Worm (Caenorhabditis elegans) whole organism, L3 larva: Measurements from ENCODE around the gene ucp-4.

ENCODE experiments used
- R02D3.7 ChIP-seq: fragments of 150-350 bp; optimal IDR thresholded peaks from 2 replicates; lab custom pipeline; 2014; ENCODE audit warnings: missing biosample characterization, missing genetic modification characterization
- ZK546.5 ChIP-seq: sonication (generic microtip); optimal IDR thresholded peaks from 2 replicates; lab custom pipeline; 2017; ENCODE audit warnings: missing biosample characterization, missing genetic modification characterization
- aly-2 ChIP-seq: fragments of 150-350 bp; optimal IDR thresholded peaks from 2 replicates; lab custom pipeline; 2014; ENCODE audit warnings: missing biosample characterization, missing genetic modification characterization
- ama-1 ChIP-seq: fragments of 150-350 bp; optimal IDR thresholded peaks from 2 replicates; lab custom pipeline; 2018
- ceh-16 ChIP-seq: sonication (generic microtip); optimal IDR thresholded peaks from 2 replicates; lab custom pipeline; 2017; ENCODE audit warnings: missing biosample characterization, missing genetic modification characterization
- daf-12 ChIP-seq: fragments of 150-350 bp; optimal IDR thresholded peaks from 2 replicates; lab custom pipeline; 2014; ENCODE audit warnings: missing biosample characterization, missing genetic modification reagents, missing genetic modification characterization
- egl-27 ChIP-seq: sonication (generic microtip); optimal IDR thresholded peaks from 4 replicates; lab custom pipeline; 2017; ENCODE audit warnings: missing biosample characterization, missing genetic modification reagents, missing genetic modification characterization
- egl-5 ChIP-seq: fragments of 150-350 bp; optimal IDR thresholded peaks from 2 replicates; lab custom pipeline; 2017; ENCODE audit warnings: missing biosample characterization, missing genetic modification reagents, missing genetic modification characterization, inconsistent platforms
- elt-2 ChIP-seq: sonication (generic microtip); optimal IDR thresholded peaks from 2 replicates; lab custom pipeline; 2016; ENCODE audit warnings: missing genetic modification reagents, mild to moderate bottlenecking, missing genetic modification characterization, missing compliant biosample characterization
- eor-1 ChIP-seq, 2 experiments: fragments of 150-350 bp; optimal IDR thresholded peaks; 2 replicates each; lab custom pipeline; 2014 to 2018; ENCODE audit warnings: missing biosample characterization in 2 of 2, missing genetic modification characterization in 2 of 2
- fkh-10 ChIP-seq: sonication (generic microtip); optimal IDR thresholded peaks from 2 replicates; lab custom pipeline; 2017; ENCODE audit warnings: missing biosample characterization, missing genetic modification reagents, missing genetic modification characterization
- fos-1 ChIP-seq: fragments of 150-350 bp; optimal IDR thresholded peaks from 2 replicates; lab custom pipeline; 2014; ENCODE audit warnings: missing biosample characterization, missing genetic modification characterization
- hmg-11 ChIP-seq: sonication (generic microtip); optimal IDR thresholded peaks from 2 replicates; lab custom pipeline; 2016; ENCODE audit warnings: missing genetic modification characterization, missing compliant biosample characterization
- jun-1 ChIP-seq: fragments of 150-350 bp; optimal IDR thresholded peaks from 2 replicates; lab custom pipeline; 2014; ENCODE audit warnings: missing biosample characterization, missing genetic modification reagents, missing genetic modification characterization
- lin-15B ChIP-seq: fragments of 150-350 bp; optimal IDR thresholded peaks from 2 replicates; lab custom pipeline; 2014; ENCODE audit warnings: missing biosample characterization, missing genetic modification characterization
- lin-39 ChIP-seq: fragments of 150-350 bp; optimal IDR thresholded peaks from 2 replicates; lab custom pipeline; 2018; ENCODE audit warnings: missing biosample characterization, missing genetic modification reagents, missing genetic modification characterization
- lsy-12 ChIP-seq: sonication (generic microtip); optimal IDR thresholded peaks from 2 replicates; lab custom pipeline; 2016; ENCODE audit warnings: mild to moderate bottlenecking, missing genetic modification characterization, missing compliant biosample characterization
- mml-1 ChIP-seq: fragments of 150-350 bp; sonication (generic microtip); optimal IDR thresholded peaks from 3 replicates; lab custom pipeline; 2014; ENCODE audit warnings: missing biosample characterization, missing genetic modification characterization
- nfya-1 ChIP-seq: sonication (generic microtip); optimal IDR thresholded peaks from 2 replicates; lab custom pipeline; 2017; ENCODE audit warnings: missing genetic modification characterization, mild to moderate bottlenecking, missing compliant biosample characterization, antibody characterized with exemption, moderate library complexity; ENCODE audit not compliant: insufficient read depth
- nhr-23 ChIP-seq: fragments of 150-350 bp; optimal IDR thresholded peaks from 2 replicates; lab custom pipeline; 2014; ENCODE audit warnings: missing biosample characterization, missing genetic modification reagents, missing genetic modification characterization
- nhr-237 ChIP-seq: fragments of 150-350 bp; optimal IDR thresholded peaks from 2 replicates; lab custom pipeline; 2014; ENCODE audit warnings: missing biosample characterization, missing genetic modification characterization
- nhr-43 ChIP-seq: sonication (generic microtip); optimal IDR thresholded peaks from 2 replicates; lab custom pipeline; 2016; ENCODE audit warnings: mild to moderate bottlenecking, missing genetic modification characterization, missing compliant biosample characterization; ENCODE audit not compliant: poor library complexity, severe bottlenecking
- nhr-76 ChIP-seq: fragments of 150-350 bp; sonication (generic microtip); optimal IDR thresholded peaks from 5 replicates; lab custom pipeline; 2014; ENCODE audit warnings: missing biosample characterization, missing genetic modification characterization
- nhr-77 ChIP-seq: fragments of 150-350 bp; optimal IDR thresholded peaks from 2 replicates; lab custom pipeline; 2014; ENCODE audit warnings: missing biosample characterization, missing genetic modification characterization
- pha-4 ChIP-seq: fragments of 150-350 bp; optimal IDR thresholded peaks from 2 replicates; lab custom pipeline; 2014; ENCODE audit warnings: missing biosample characterization, missing genetic modification reagents, missing genetic modification characterization
- pqm-1 ChIP-seq: fragments of 150-350 bp; optimal IDR thresholded peaks from 2 replicates; lab custom pipeline; 2017; ENCODE audit warnings: missing biosample characterization, missing genetic modification characterization, inconsistent platforms
- sea-2 ChIP-seq: fragments of 150-350 bp; sonication (generic microtip); optimal IDR thresholded peaks from 4 replicates; lab custom pipeline; 2014; ENCODE audit warnings: missing biosample characterization, missing genetic modification reagents, missing genetic modification characterization
- skn-1 ChIP-seq: fragments of 150-350 bp; optimal IDR thresholded peaks from 2 replicates; lab custom pipeline; 2014; ENCODE audit warnings: missing biosample characterization, missing genetic modification characterization
- snpc-4 ChIP-seq: fragments of 150-350 bp; optimal IDR thresholded peaks from 2 replicates; lab custom pipeline; 2014; ENCODE audit warnings: missing biosample characterization, missing genetic modification characterization
- tbx-2 ChIP-seq: sonication (generic microtip); optimal IDR thresholded peaks from 2 replicates; lab custom pipeline; 2016; ENCODE audit warnings: mild to moderate bottlenecking, missing genetic modification characterization, missing compliant biosample characterization
- unc-39 ChIP-seq: sonication (generic microtip); optimal IDR thresholded peaks from 4 replicates; lab custom pipeline; 2017; ENCODE audit warnings: missing biosample characterization, missing genetic modification characterization
- ztf-11 ChIP-seq: fragments of 150-350 bp; optimal IDR thresholded peaks from 2 replicates; lab custom pipeline; 2014; ENCODE audit warnings: missing biosample characterization, missing genetic modification characterization
- ztf-4 ChIP-seq: fragments of 150-350 bp; optimal IDR thresholded peaks from 2 replicates; lab custom pipeline; 2014; ENCODE audit warnings: missing biosample characterization, missing genetic modification characterization

ucp-4 gene

ce11 chrV:9382538-9383328, 48.6 kb downstream of the ucp-4 start:
- no peak for TF ChIP-seq ZK546.5 (tag; lab: Kevin White, UChicago)
- no peak for TF ChIP-seq mml-1
- no peak for TF ChIP-seq ztf-11 (tag; lab: Kevin White, UChicago)
- TF ChIP-seq hmg-11 (tag; lab: Kevin White, UChicago) = no peak
- no peak for TF ChIP-seq egl-5 (tag; lab: Kevin White, UChicago)
- peak; percentile 55 for TF ChIP-seq pha-4 (tag; lab: Kevin White, UChicago)
- no peak for TF ChIP-seq pqm-1 (tag; lab: Kevin White, UChicago)
- no peak for TF ChIP-seq jun-1 (tag; lab: Kevin White, UChicago)
- no peak for TF ChIP-seq nhr-76 (tag; lab: Kevin White, UChicago)
- TF ChIP-seq skn-1 = no peak
- TF ChIP-seq elt-2 (tag; lab: Kevin White, UChicago) = peak; percentile 43

- no peak for TF ChIP-seq egl-5 (tag; lab: Kevin White, UChicago)
- no peak for TF ChIP-seq tbx-2 (tag; lab: Kevin White, UChicago)
- TF ChIP-seq nhr-237 (tag; lab: Kevin White, UChicago) = no peak
- TF ChIP-seq, all 47 proteins: peak for 0
Measured at ce11 chrV:9384359-9384758, 50.3 kb downstream of the ucp-4 start.

ce11 chrV:9384949-9385348, 50.9 kb downstream of the ucp-4 start:
- no peak for TF ChIP-seq unc-39 (tag; lab: Kevin White, UChicago)
- no peak for TF ChIP-seq nhr-43 (tag; lab: Kevin White, UChicago)
- TF ChIP-seq fkh-10 (GFP tag; lab: Kevin White, UChicago) = no peak
- no peak for TF ChIP-seq ama-1 (lab: Kevin White, UChicago)
- TF ChIP-seq R02D3.7 (tag; lab: Kevin White, UChicago) = no peak
- TF ChIP-seq pha-4 (tag; lab: Kevin White, UChicago) = no peak
- TF ChIP-seq ceh-16 (tag; lab: Kevin White, UChicago) = no peak
- no peak for TF ChIP-seq aly-2 (tag; lab: Kevin White, UChicago)
- TF ChIP-seq elt-2 (tag; lab: Kevin White, UChicago) = no peak
- TF ChIP-seq nfya-1 = no peak
- no peak for TF ChIP-seq jun-1 (tag; lab: Kevin White, UChicago)
- no peak for TF ChIP-seq tbx-2 (tag; lab: Kevin White, UChicago)
- no peak for TF ChIP-seq skn-1
- no peak for TF ChIP-seq nhr-77 (tag; lab: Kevin White, UChicago)
- no peak for TF ChIP-seq nhr-23 (tag; lab: Kevin White, UChicago)
- TF ChIP-seq lin-15B = no peak
- no peak for TF ChIP-seq lin-39 (tag; lab: Kevin White, UChicago)
- TF ChIP-seq, all 47 proteins: peak for 0

ce11 chrV:9386143-9386542, 52.0 kb downstream of the ucp-4 start, which contains the start of gene hum-2:
Gene hum-2 (plus strand): TSS chrV:9386175.
- TF ChIP-seq snpc-4 = no peak
- no peak for TF ChIP-seq ceh-16 (tag; lab: Kevin White, UChicago)
- no peak for TF ChIP-seq daf-12 (tag; lab: Kevin White, UChicago)
- no peak for TF ChIP-seq sea-2 (GFP tag; lab: Kevin White, UChicago)
- TF ChIP-seq aly-2 (tag; lab: Kevin White, UChicago) = no peak
- TF ChIP-seq fos-1 (tag; lab: Kevin White, UChicago) = no peak
- TF ChIP-seq ztf-4 = no peak
- TF ChIP-seq eor-1 (tag; optimal IDR thresholded peaks at IDR 0.05; lab: Kevin White, UChicago) = no peak
- TF ChIP-seq pha-4 (tag; lab: Kevin White, UChicago) = no peak
- no peak for TF ChIP-seq hmg-11 (tag; lab: Kevin White, UChicago)
- no peak for TF ChIP-seq lin-39 (tag; lab: Kevin White, UChicago)
- TF ChIP-seq lin-15B = no peak
- TF ChIP-seq lsy-12 (tag; lab: Kevin White, UChicago) = no peak
- TF ChIP-seq nhr-76 (tag; lab: Kevin White, UChicago) = no peak
- TF ChIP-seq egl-27 = no peak
